Worm (Caenorhabditis elegans): Measurements from ENCODE around the gene acbp-6.

The acbp-6 gene

DNA sequence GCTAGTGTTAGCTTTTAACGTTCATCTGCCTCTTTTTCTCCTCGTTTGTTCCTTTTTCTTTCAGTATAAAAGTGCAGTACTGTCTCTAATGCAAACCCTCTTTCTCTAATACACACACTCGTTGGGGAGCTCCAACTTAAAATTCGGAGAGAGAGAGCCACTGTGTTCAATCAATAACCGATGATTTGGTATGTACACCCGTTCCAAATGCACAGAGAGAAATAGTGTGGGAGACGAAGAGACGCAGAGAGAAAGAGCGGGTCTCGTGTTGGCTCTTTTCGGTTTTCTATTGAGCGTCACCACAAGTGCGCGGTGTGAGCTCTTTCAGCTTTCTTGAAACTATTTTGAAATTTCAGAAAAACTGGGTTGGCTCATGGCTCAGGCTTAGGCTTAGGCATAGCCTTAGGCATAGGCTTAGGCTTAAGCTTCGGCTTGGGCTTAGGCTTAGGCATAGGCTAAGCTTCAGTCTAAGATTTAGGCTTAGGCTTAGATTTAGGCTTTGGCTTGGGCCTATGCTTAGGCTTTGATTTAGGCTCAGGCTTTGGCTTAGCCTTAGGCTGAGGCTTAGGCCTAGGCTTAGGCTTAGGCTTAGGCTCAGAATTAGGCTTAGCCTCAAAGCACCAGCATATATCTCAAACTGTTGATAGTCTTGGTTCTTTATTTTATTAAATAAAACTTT, 49.8 kb downstream of the acbp-6 start:
- no peak for TF ChIP-seq fos-1 (tag; optimal IDR thresholded peaks at IDR 0.05)
- no peak for TF ChIP-seq F26F4.8 (GFP tag; conservative IDR thresholded peaks at IDR 0.05)
- TF ChIP-seq madf-9 (GFP tag; conservative IDR thresholded peaks at IDR 0.05), result 0 out of 2 replicates have a peak, but pooled peaks have one; percentile 17

- no peak for TF ChIP-seq Y75B8A.6 (GFP tag; IDR thresholded peaks at IDR 0.05)
- no peak for TF ChIP-seq dmd-6 (GFP tag; IDR thresholded peaks at IDR 0.05)
- TF ChIP-seq aha-1 (tag), result peak; percentile 93
- no peak for TF ChIP-seq F26F4.8 (GFP tag; conservative IDR thresholded peaks at IDR 0.05)
- no peak for TF ChIP-seq ztf-11 (tag; optimal IDR thresholded peaks at IDR 0.05)
- no peak for TF ChIP-seq mes-2 (tag; optimal IDR thresholded peaks at IDR 0.05; ENCODE audit: poor library complexity, severe bottlenecking)
- no peak for TF ChIP-seq sdz-12 (GFP tag; optimal IDR thresholded peaks at IDR 0.05)
Measured at ce11 chrII:11922757-11923538, 50.6 kb downstream of the acbp-6 start.

All from whole organism, L4 larva.